Worm (Caenorhabditis elegans) whole organism, L1 larva: ENCODE results near the gene rsks-1.

Experiments used
- aly-2 ChIP-seq: fragments of 150-350 bp; optimal IDR thresholded peaks from 2 replicates; lab custom pipeline; 2014; ENCODE audit warnings: missing biosample characterization, missing genetic modification characterization
- ceh-88 ChIP-seq: fragments of 200-800 bp; sonication (Bioruptor generic); IDR thresholded peaks from 2 replicates; pipeline ENCODE4 v1.3.6; 2022; ENCODE audit warnings: missing genetic modification characterization, missing compliant biosample characterization
- hlh-17 ChIP-seq: fragments of 200-800 bp; sonication (Bioruptor generic); optimal IDR thresholded peaks from 2 replicates; lab custom pipeline; 2018; ENCODE audit warnings: missing genetic modification characterization, mild to moderate bottlenecking, missing compliant biosample characterization, moderate library complexity, borderline replicate concordance
- jun-1 ChIP-seq: fragments of 150-350 bp; optimal IDR thresholded peaks from 2 replicates; lab custom pipeline; 2014; ENCODE audit warnings: missing biosample characterization, missing genetic modification reagents, missing genetic modification characterization
- lin-35 ChIP-seq, 2 experiments: fragments of 150-350 bp; optimal IDR thresholded peaks; 2 replicates each; lab custom pipeline; 2014; ENCODE audit warnings: missing biosample characterization in 2 of 2, missing genetic modification characterization in 2 of 2, missing genetic modification reagents in 2 of 2
- mep-1 ChIP-seq: fragments of 150-350 bp; optimal IDR thresholded peaks from 2 replicates; lab custom pipeline; 2014; ENCODE audit warnings: missing biosample characterization, missing genetic modification characterization
- nhr-85 ChIP-seq: sonication (generic microtip); peaks from one replicate; lab custom pipeline; 2016; ENCODE audit warnings: missing genetic modification characterization, inconsistent platforms, missing compliant biosample characterization
- pqm-1 ChIP-seq: sonication (generic microtip); optimal IDR thresholded peaks from 3 replicates; lab custom pipeline; 2017; ENCODE audit warnings: missing biosample characterization, missing genetic modification characterization
- zag-1 ChIP-seq: fragments of 150-350 bp; optimal IDR thresholded peaks from 2 replicates; lab custom pipeline; 2014; ENCODE audit warnings: missing biosample characterization, missing genetic modification characterization
- ztf-11 ChIP-seq, 2 experiments: sonication (generic microtip); optimal IDR thresholded peaks; 2 replicates each; lab custom pipeline; 2016 to 2017; ENCODE audit warnings: missing genetic modification characterization in 2 of 2, missing biosample characterization in 1 of 2, missing compliant biosample characterization in 1 of 2
- ztf-4 ChIP-seq: fragments of 150-350 bp; optimal IDR thresholded peaks from 2 replicates; lab custom pipeline; 2014; ENCODE audit warnings: missing biosample characterization, missing genetic modification characterization

- no peak for TF ChIP-seq mep-1 (tag; lab: Kevin White, UChicago)
- no peak for TF ChIP-seq ztf-4 (tag; lab: Kevin White, UChicago)
- TF ChIP-seq nhr-85 (tag; lab: Kevin White, UChicago), result no peak
- TF ChIP-seq zag-1 (tag; lab: Kevin White, UChicago), result no peak
- TF ChIP-seq hlh-17 (GFP tag; lab: Kevin White, UChicago), result no peak
- TF ChIP-seq pqm-1, result no peak
- no peak for TF ChIP-seq jun-1 (tag; lab: Kevin White, UChicago)
- TF ChIP-seq ceh-88 (GFP tag; lab: Robert Waterston, UW), result no peak
- TF ChIP-seq ztf-11 (tag; optimal IDR thresholded peaks at IDR 0.05; lab: Kevin White, UChicago), result no peak
- TF ChIP-seq lin-35 (GFP tag; optimal IDR thresholded peaks at IDR 0.05; lab: Kevin White, UChicago), result no peak
- no peak for TF ChIP-seq aly-2 (tag; lab: Kevin White, UChicago)
These were observed 25.9 kb downstream of the rsks-1 start, which contains the start of gene obr-1 for ce11 chrIII:11270795-11271194.
